Worm (Caenorhabditis elegans) whole organism, mixed stage, embryonic: ENCODE results near the gene K10D2.5.

Experiments
- bed-3 ChIP-seq: fragments of 200-800 bp; sonication (Bioruptor generic); optimal IDR thresholded peaks from 3 replicates; lab custom pipeline; 2018; ENCODE audit warnings: mild to moderate bottlenecking, missing genetic modification characterization, moderate library complexity, missing compliant biosample characterization
- blmp-1 ChIP-seq: fragments of 150-350 bp; optimal IDR thresholded peaks from 2 replicates; lab custom pipeline; 2014; ENCODE audit warnings: missing biosample characterization, missing genetic modification characterization
- ceh-39 ChIP-seq: fragments of 150-350 bp; optimal IDR thresholded peaks from 2 replicates; lab custom pipeline; 2014; ENCODE audit warnings: missing biosample characterization, missing genetic modification characterization
- ceh-43 ChIP-seq: fragments of 200-800 bp; sonication (Bioruptor generic); optimal IDR thresholded peaks from 2 replicates; lab custom pipeline; 2018; ENCODE audit warnings: mild to moderate bottlenecking, missing genetic modification characterization, moderate library complexity, missing compliant biosample characterization
- ceh-83 ChIP-seq: fragments of 200-800 bp; sonication (Bioruptor generic); optimal IDR thresholded peaks from 2 replicates; lab custom pipeline; 2018; ENCODE audit warnings: mild to moderate bottlenecking, missing genetic modification characterization, missing compliant biosample characterization
- ces-1 ChIP-seq: fragments of 150-350 bp; optimal IDR thresholded peaks from 2 replicates; lab custom pipeline; 2014; ENCODE audit warnings: missing biosample characterization, missing genetic modification reagents, missing genetic modification characterization
- cnd-1 ChIP-seq: fragments of 200-800 bp; sonication (Bioruptor generic); optimal IDR thresholded peaks from 2 replicates; lab custom pipeline; 2018; ENCODE audit warnings: mild to moderate bottlenecking, missing genetic modification characterization, missing compliant biosample characterization
- drap-1 ChIP-seq: fragments of 200-800 bp; sonication (Bioruptor generic); optimal IDR thresholded peaks from 3 replicates; lab custom pipeline; 2018; ENCODE audit warnings: mild to moderate bottlenecking, missing genetic modification characterization, missing compliant biosample characterization
- elt-1 ChIP-seq: sonication (generic microtip); optimal IDR thresholded peaks from 2 replicates; lab custom pipeline; 2017; ENCODE audit warnings: missing genetic modification characterization, mild to moderate bottlenecking, missing compliant biosample characterization, antibody characterized with exemption, moderate library complexity, borderline replicate concordance; ENCODE audit not compliant: insufficient read depth
- elt-3 ChIP-seq: fragments of 150-350 bp; optimal IDR thresholded peaks from 2 replicates; lab custom pipeline; 2014; ENCODE audit warnings: missing biosample characterization, missing genetic modification characterization
- flh-1 ChIP-seq: fragments of 200-800 bp; sonication (Bioruptor generic); optimal IDR thresholded peaks from 2 replicates; lab custom pipeline; 2018; ENCODE audit warnings: mild to moderate bottlenecking, missing genetic modification characterization, moderate library complexity, missing compliant biosample characterization
- ham-2 ChIP-seq: fragments of 200-800 bp; sonication (Bioruptor generic); optimal IDR thresholded peaks from 2 replicates; lab custom pipeline; 2018; ENCODE audit warnings: mild to moderate bottlenecking, missing genetic modification characterization, missing compliant biosample characterization
- hlh-1 ChIP-seq: fragments of 150-350 bp; optimal IDR thresholded peaks from 2 replicates; lab custom pipeline; 2014; ENCODE audit warnings: missing biosample characterization, missing genetic modification reagents, missing genetic modification characterization
- lin-13 ChIP-seq: fragments of 150-350 bp; optimal IDR thresholded peaks from 2 replicates; lab custom pipeline; 2014; ENCODE audit warnings: missing biosample characterization, missing genetic modification characterization
- lin-32 ChIP-seq: fragments of 200-800 bp; sonication (Bioruptor generic); optimal IDR thresholded peaks from 2 replicates; lab custom pipeline; 2018; ENCODE audit warnings: mild to moderate bottlenecking, missing genetic modification characterization, missing compliant biosample characterization
- lsy-2 ChIP-seq: fragments of 150-350 bp; optimal IDR thresholded peaks from 2 replicates; lab custom pipeline; 2014; ENCODE audit warnings: missing biosample characterization, missing genetic modification characterization
- mab-5 ChIP-seq: fragments of 150-350 bp; optimal IDR thresholded peaks from 2 replicates; lab custom pipeline; 2014; ENCODE audit warnings: missing biosample characterization, missing genetic modification characterization
- mep-1 ChIP-seq: fragments of 150-350 bp; optimal IDR thresholded peaks from 2 replicates; lab custom pipeline; 2017; ENCODE audit warnings: missing biosample characterization, missing genetic modification reagents, missing genetic modification characterization, inconsistent platforms
- mls-2 ChIP-seq: sonication (generic microtip); optimal IDR thresholded peaks from 2 replicates; lab custom pipeline; 2016; ENCODE audit warnings: mild to moderate bottlenecking, missing genetic modification characterization, moderate library complexity, missing compliant biosample characterization
- nhr-12 ChIP-seq: fragments of 150-350 bp; optimal IDR thresholded peaks from 2 replicates; lab custom pipeline; 2014; ENCODE audit warnings: missing biosample characterization, missing genetic modification characterization
- nhr-2 ChIP-seq: fragments of 150-350 bp; optimal IDR thresholded peaks from 2 replicates; lab custom pipeline; 2014; ENCODE audit warnings: missing biosample characterization, missing genetic modification characterization
- nhr-237 ChIP-seq: fragments of 150-350 bp; optimal IDR thresholded peaks from 2 replicates; lab custom pipeline; 2014; ENCODE audit warnings: missing biosample characterization, missing genetic modification characterization
- nhr-28 ChIP-seq: fragments of 150-350 bp; optimal IDR thresholded peaks from 2 replicates; lab custom pipeline; 2014; ENCODE audit warnings: missing biosample characterization, missing genetic modification characterization
- pha-4 ChIP-seq: fragments of 150-350 bp; optimal IDR thresholded peaks from 2 replicates; lab custom pipeline; 2018; ENCODE audit warnings: missing biosample characterization, missing genetic modification reagents, missing genetic modification characterization
- sem-2 ChIP-seq: fragments of 200-800 bp; sonication (Bioruptor generic); optimal IDR thresholded peaks from 2 replicates; lab custom pipeline; 2018; ENCODE audit warnings: mild to moderate bottlenecking, missing genetic modification characterization, missing compliant biosample characterization
- snpc-4 ChIP-seq: fragments of 150-350 bp; optimal IDR thresholded peaks from 2 replicates; lab custom pipeline; 2014; ENCODE audit warnings: missing biosample characterization, missing genetic modification characterization
- sptf-1 ChIP-seq: sonication (generic microtip); optimal IDR thresholded peaks from 2 replicates; lab custom pipeline; 2017; ENCODE audit warnings: mild to moderate bottlenecking, missing genetic modification characterization, moderate library complexity, missing compliant biosample characterization
- tbx-8 ChIP-seq: fragments of 200-800 bp; sonication (Bioruptor generic); optimal IDR thresholded peaks from 2 replicates; lab custom pipeline; 2018; ENCODE audit warnings: mild to moderate bottlenecking, missing genetic modification characterization, moderate library complexity, missing compliant biosample characterization
- unc-39 ChIP-seq: fragments of 150-350 bp; optimal IDR thresholded peaks from 2 replicates; lab custom pipeline; 2014; ENCODE audit warnings: missing biosample characterization, missing genetic modification characterization
- zip-8 ChIP-seq: fragments of 150-350 bp; optimal IDR thresholded peaks from 2 replicates; lab custom pipeline; 2014; ENCODE audit warnings: missing biosample characterization, missing genetic modification characterization
- ztf-11 ChIP-seq: fragments of 150-350 bp; optimal IDR thresholded peaks from 2 replicates; lab custom pipeline; 2014; ENCODE audit warnings: missing biosample characterization, missing genetic modification characterization

K10D2.5 gene

ce11 chrIII:5162820-5163631 is 9.5 kb upstream of the K10D2.5 start, which contains the start of gene gars-1:
Gene gars-1, minus strand, starts transcription at chrIII:5163627.
- TF ChIP-seq mep-1 (tag; lab: Kevin White, UChicago), result peak; percentile 30
- no peak for TF ChIP-seq nhr-12 (tag; lab: Kevin White, UChicago)
- TF ChIP-seq ceh-39 (tag; lab: Kevin White, UChicago), result no peak
- no peak for TF ChIP-seq sem-2 (GFP tag; lab: Kevin White, UChicago)
- TF ChIP-seq elt-3 (tag; lab: Kevin White, UChicago), result no peak
- TF ChIP-seq ces-1, result peak; percentile 73
- TF ChIP-seq mab-5 (tag; lab: Kevin White, UChicago), result no peak
- no peak for TF ChIP-seq flh-1
- no peak for TF ChIP-seq elt-1 (tag; lab: Kevin White, UChicago)
- TF ChIP-seq snpc-4 (tag; lab: Kevin White, UChicago), result no peak

ce11 chrIII:5165211-5165610 is 7.3 kb upstream of the K10D2.5 start, which contains the start of gene T10F2.2:
Gene T10F2.2, minus strand, starts transcription at chrIII:5165311.
- no peak for TF ChIP-seq sptf-1 (tag; lab: Kevin White, UChicago)
- no peak for TF ChIP-seq lin-32 (GFP tag; lab: Kevin White, UChicago)
- TF ChIP-seq cnd-1 (tag; lab: Kevin White, UChicago), result no peak
- TF ChIP-seq, all 35 proteins: peak for 0

ce11 chrIII:5165745-5166144 is 6.8 kb upstream of the K10D2.5 start:
- no peak for TF ChIP-seq flh-1
- no peak for TF ChIP-seq nhr-237 (tag; lab: Kevin White, UChicago)
- no peak for TF ChIP-seq cnd-1 (tag; lab: Kevin White, UChicago)
- no peak for TF ChIP-seq tbx-8 (GFP tag; lab: Kevin White, UChicago)

- TF ChIP-seq sem-2 (GFP tag; lab: Kevin White, UChicago), result no peak
- TF ChIP-seq nhr-2, result no peak
- no peak for TF ChIP-seq unc-39 (tag; lab: Kevin White, UChicago)
- no peak for TF ChIP-seq mep-1 (tag; lab: Kevin White, UChicago)
- TF ChIP-seq sptf-1 (tag; lab: Kevin White, UChicago), result no peak
- TF ChIP-seq lsy-2 (tag; lab: Kevin White, UChicago), result no peak
- TF ChIP-seq snpc-4 (tag; lab: Kevin White, UChicago), result no peak
- TF ChIP-seq pha-4, result no peak
- TF ChIP-seq nhr-28 (tag; lab: Kevin White, UChicago), result no peak
Observed at ce11 chrIII:5169699-5170098, 2.8 kb upstream of the K10D2.5 start, which contains the start of gene ulp-1. Gene ulp-1, minus strand, starts transcription at chrIII:5169799.

- TF ChIP-seq flh-1, result no peak
- TF ChIP-seq drap-1 (GFP tag; lab: Kevin White, UChicago), result no peak
- no peak for TF ChIP-seq ham-2
- TF ChIP-seq mab-5 (tag; lab: Kevin White, UChicago), result no peak
- no peak for TF ChIP-seq unc-39 (tag; lab: Kevin White, UChicago)
- no peak for TF ChIP-seq nhr-12 (tag; lab: Kevin White, UChicago)
- no peak for TF ChIP-seq mls-2 (tag; lab: Kevin White, UChicago)
- no peak for TF ChIP-seq ceh-43
- TF ChIP-seq elt-3 (tag; lab: Kevin White, UChicago), result no peak
- TF ChIP-seq, all 35 proteins: peak for 0
Observed at ce11 chrIII:5171945-5172344, 575 bp upstream of the K10D2.5 start, which contains the start of gene prp-19. Gene prp-19, minus strand, starts transcription at chrIII:5172045.

ce11 chrIII:5173139-5173538 is 619 bp downstream of the K10D2.5 start, which contains the start of gene emb-1:
Gene emb-1, plus strand, starts transcription at chrIII:5173439.
- no peak for TF ChIP-seq lin-13 (tag; lab: Kevin White, UChicago)
- no peak for TF ChIP-seq lin-32 (GFP tag; lab: Kevin White, UChicago)
- no peak for TF ChIP-seq ceh-83 (GFP tag; lab: Kevin White, UChicago)
- no peak for TF ChIP-seq hlh-1 (tag; lab: Kevin White, UChicago)
- no peak for TF ChIP-seq nhr-28 (tag; lab: Kevin White, UChicago)
- TF ChIP-seq unc-39 (tag; lab: Kevin White, UChicago), result no peak
- no peak for TF ChIP-seq mep-1 (tag; lab: Kevin White, UChicago)
- TF ChIP-seq pha-4, result no peak
- TF ChIP-seq sptf-1 (tag; lab: Kevin White, UChicago), result no peak
- no peak for TF ChIP-seq mab-5 (tag; lab: Kevin White, UChicago)
- TF ChIP-seq drap-1 (GFP tag; lab: Kevin White, UChicago), result no peak
- no peak for TF ChIP-seq elt-3 (tag; lab: Kevin White, UChicago)
- TF ChIP-seq bed-3 (GFP tag; lab: Kevin White, UChicago), result no peak
- TF ChIP-seq zip-8 (tag; lab: Kevin White, UChicago), result no peak
- no peak for TF ChIP-seq ceh-43
- TF ChIP-seq ztf-11 (tag; lab: Kevin White, UChicago), result no peak
- TF ChIP-seq elt-1 (tag; lab: Kevin White, UChicago), result no peak
- no peak for TF ChIP-seq ham-2
- no peak for TF ChIP-seq blmp-1 (tag; lab: Kevin White, UChicago)
- TF ChIP-seq tbx-8 (GFP tag; lab: Kevin White, UChicago), result no peak
- TF ChIP-seq, all 35 proteins: peak for 0
